Worm (Caenorhabditis elegans) whole organism, young adult: ENCODE data around the gene such-1.

Source experiments
- B0261.1 ChIP-seq: sonication (generic microtip); optimal IDR thresholded peaks from 2 replicates; lab custom pipeline; 2016; ENCODE audit warnings: mild to moderate bottlenecking, missing genetic modification characterization, moderate library complexity, missing compliant biosample characterization
- ama-1 ChIP-seq, 3 experiments: fragments of 150-350 bp in 1 of 3; sonication (generic microtip) in 2 of 3; optimal IDR thresholded peaks; 2 replicates each; lab custom pipeline; 2014 to 2018; ENCODE audit warnings: missing biosample characterization in 2 of 3, missing genetic modification characterization in 2 of 3, missing genetic modification reagents in 2 of 3
- efl-1 ChIP-seq: fragments of 150-350 bp; optimal IDR thresholded peaks from 2 replicates; lab custom pipeline; 2014; ENCODE audit warnings: missing biosample characterization, missing genetic modification reagents, missing genetic modification characterization
- snpc-4 ChIP-seq, 5 experiments: fragments of 150-350 bp in 1 of 5; sonication (generic microtip) in 4 of 5; optimal IDR thresholded peaks; 2 replicates each; lab custom pipeline; 2014 to 2018; ENCODE audit warnings: missing genetic modification characterization in 5 of 5, missing biosample characterization in 3 of 5, antibody characterized with exemption in 2 of 5, mild to moderate bottlenecking in 2 of 5, missing compliant biosample characterization in 2 of 5, missing genotype in 2 of 5, moderate library complexity in 2 of 5, missing genetic modification reagents in 1 of 5

DNA sequence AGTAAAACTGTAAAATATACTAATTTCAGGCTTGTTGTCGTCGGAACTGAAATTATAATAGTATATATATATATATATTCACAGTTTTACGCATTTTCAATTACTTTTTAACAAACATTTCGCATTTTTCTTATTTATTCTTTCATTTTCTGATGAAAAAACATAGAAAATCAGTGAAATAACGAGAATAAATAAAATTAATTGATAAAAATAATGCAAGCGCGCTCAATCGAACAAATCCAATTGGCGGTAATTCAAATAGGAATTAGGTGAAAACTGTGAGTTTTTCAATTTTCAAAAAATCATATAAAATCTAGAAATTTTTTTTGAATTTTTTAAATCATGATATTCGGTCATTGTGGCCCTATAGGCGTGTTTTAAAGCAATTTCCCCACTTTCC lies 13.4 kb downstream of the such-1 start:
- TF ChIP-seq snpc-4 (GFP tag; optimal IDR thresholded peaks at IDR 0.05; lab: Kevin White, UChicago) (no peak), snpc-4 (tag; optimal IDR thresholded peaks at IDR 0.05; lab: Kevin White, UChicago) (no peak), B0261.1 (tag; lab: Kevin White, UChicago) (no peak), ama-1 (optimal IDR thresholded peaks at IDR 0.05; lab: Kevin White, UChicago) (no peak), ama-1 (GFP tag; optimal IDR thresholded peaks at IDR 0.05; lab: Kevin White, UChicago) (no peak), efl-1 (GFP tag; lab: Kevin White, UChicago) (no peak)
